Worm (Caenorhabditis elegans) whole organism, mixed stage, embryonic: ENCODE results near the gene mans-4.
A peak's percentile ranks its signal among the peaks of the same experiment; 100 is the strongest.

Source experiments
- M03D4.4 ChIP-seq: sonication (generic microtip); optimal IDR thresholded peaks from 2 replicates; lab custom pipeline; 2017; ENCODE audit warnings: mild to moderate bottlenecking, missing genetic modification characterization, missing compliant biosample characterization
- bed-3 ChIP-seq: fragments of 200-800 bp; sonication (Bioruptor generic); optimal IDR thresholded peaks from 3 replicates; lab custom pipeline; 2018; ENCODE audit warnings: mild to moderate bottlenecking, missing genetic modification characterization, moderate library complexity, missing compliant biosample characterization
- blmp-1 ChIP-seq: fragments of 150-350 bp; optimal IDR thresholded peaks from 2 replicates; lab custom pipeline; 2014; ENCODE audit warnings: missing biosample characterization, missing genetic modification characterization
- ceh-39 ChIP-seq: fragments of 150-350 bp; optimal IDR thresholded peaks from 2 replicates; lab custom pipeline; 2014; ENCODE audit warnings: missing biosample characterization, missing genetic modification characterization
- ceh-43 ChIP-seq: fragments of 200-800 bp; sonication (Bioruptor generic); optimal IDR thresholded peaks from 2 replicates; lab custom pipeline; 2018; ENCODE audit warnings: mild to moderate bottlenecking, missing genetic modification characterization, moderate library complexity, missing compliant biosample characterization
- ces-1 ChIP-seq: fragments of 150-350 bp; optimal IDR thresholded peaks from 2 replicates; lab custom pipeline; 2014; ENCODE audit warnings: missing biosample characterization, missing genetic modification reagents, missing genetic modification characterization
- cnd-1 ChIP-seq: fragments of 200-800 bp; sonication (Bioruptor generic); optimal IDR thresholded peaks from 2 replicates; lab custom pipeline; 2018; ENCODE audit warnings: mild to moderate bottlenecking, missing genetic modification characterization, missing compliant biosample characterization
- drap-1 ChIP-seq: fragments of 200-800 bp; sonication (Bioruptor generic); optimal IDR thresholded peaks from 3 replicates; lab custom pipeline; 2018; ENCODE audit warnings: mild to moderate bottlenecking, missing genetic modification characterization, missing compliant biosample characterization
- elt-1 ChIP-seq: sonication (generic microtip); optimal IDR thresholded peaks from 2 replicates; lab custom pipeline; 2017; ENCODE audit warnings: missing genetic modification characterization, mild to moderate bottlenecking, missing compliant biosample characterization, antibody characterized with exemption, moderate library complexity, borderline replicate concordance; ENCODE audit not compliant: insufficient read depth
- elt-3 ChIP-seq: fragments of 150-350 bp; optimal IDR thresholded peaks from 2 replicates; lab custom pipeline; 2014; ENCODE audit warnings: missing biosample characterization, missing genetic modification characterization
- flh-1 ChIP-seq: fragments of 200-800 bp; sonication (Bioruptor generic); optimal IDR thresholded peaks from 2 replicates; lab custom pipeline; 2018; ENCODE audit warnings: mild to moderate bottlenecking, missing genetic modification characterization, moderate library complexity, missing compliant biosample characterization
- ham-2 ChIP-seq: fragments of 200-800 bp; sonication (Bioruptor generic); optimal IDR thresholded peaks from 2 replicates; lab custom pipeline; 2018; ENCODE audit warnings: mild to moderate bottlenecking, missing genetic modification characterization, missing compliant biosample characterization
- hlh-1 ChIP-seq: fragments of 150-350 bp; optimal IDR thresholded peaks from 2 replicates; lab custom pipeline; 2014; ENCODE audit warnings: missing biosample characterization, missing genetic modification reagents, missing genetic modification characterization
- lin-32 ChIP-seq: fragments of 200-800 bp; sonication (Bioruptor generic); optimal IDR thresholded peaks from 2 replicates; lab custom pipeline; 2018; ENCODE audit warnings: mild to moderate bottlenecking, missing genetic modification characterization, missing compliant biosample characterization
- lsy-2 ChIP-seq: fragments of 150-350 bp; optimal IDR thresholded peaks from 2 replicates; lab custom pipeline; 2014; ENCODE audit warnings: missing biosample characterization, missing genetic modification characterization
- mab-5 ChIP-seq: fragments of 150-350 bp; optimal IDR thresholded peaks from 2 replicates; lab custom pipeline; 2014; ENCODE audit warnings: missing biosample characterization, missing genetic modification characterization
- mep-1 ChIP-seq: fragments of 150-350 bp; optimal IDR thresholded peaks from 2 replicates; lab custom pipeline; 2017; ENCODE audit warnings: missing biosample characterization, missing genetic modification reagents, missing genetic modification characterization, inconsistent platforms
- mls-2 ChIP-seq: sonication (generic microtip); optimal IDR thresholded peaks from 2 replicates; lab custom pipeline; 2016; ENCODE audit warnings: mild to moderate bottlenecking, missing genetic modification characterization, moderate library complexity, missing compliant biosample characterization
- nhr-2 ChIP-seq: fragments of 150-350 bp; optimal IDR thresholded peaks from 2 replicates; lab custom pipeline; 2014; ENCODE audit warnings: missing biosample characterization, missing genetic modification characterization
- nhr-237 ChIP-seq: fragments of 150-350 bp; optimal IDR thresholded peaks from 2 replicates; lab custom pipeline; 2014; ENCODE audit warnings: missing biosample characterization, missing genetic modification characterization
- nhr-28 ChIP-seq: fragments of 150-350 bp; optimal IDR thresholded peaks from 2 replicates; lab custom pipeline; 2014; ENCODE audit warnings: missing biosample characterization, missing genetic modification characterization
- nhr-76 ChIP-seq: sonication (generic microtip); optimal IDR thresholded peaks from 2 replicates; lab custom pipeline; 2017; ENCODE audit warnings: missing biosample characterization, missing genetic modification characterization
- pha-4 ChIP-seq: fragments of 150-350 bp; optimal IDR thresholded peaks from 2 replicates; lab custom pipeline; 2018; ENCODE audit warnings: missing biosample characterization, missing genetic modification reagents, missing genetic modification characterization
- sem-2 ChIP-seq: fragments of 200-800 bp; sonication (Bioruptor generic); optimal IDR thresholded peaks from 2 replicates; lab custom pipeline; 2018; ENCODE audit warnings: mild to moderate bottlenecking, missing genetic modification characterization, missing compliant biosample characterization
- snpc-4 ChIP-seq: fragments of 150-350 bp; optimal IDR thresholded peaks from 2 replicates; lab custom pipeline; 2014; ENCODE audit warnings: missing biosample characterization, missing genetic modification characterization
- tbx-8 ChIP-seq: fragments of 200-800 bp; sonication (Bioruptor generic); optimal IDR thresholded peaks from 2 replicates; lab custom pipeline; 2018; ENCODE audit warnings: mild to moderate bottlenecking, missing genetic modification characterization, moderate library complexity, missing compliant biosample characterization
- unc-120 ChIP-seq: sonication (generic microtip); optimal IDR thresholded peaks from 2 replicates; lab custom pipeline; 2017; ENCODE audit warnings: missing genetic modification characterization, missing compliant biosample characterization; ENCODE audit not compliant: poor library complexity, severe bottlenecking
- unc-39 ChIP-seq: fragments of 150-350 bp; optimal IDR thresholded peaks from 2 replicates; lab custom pipeline; 2014; ENCODE audit warnings: missing biosample characterization, missing genetic modification characterization
- unc-62 ChIP-seq: fragments of 150-350 bp; optimal IDR thresholded peaks from 2 replicates; lab custom pipeline; 2014; ENCODE audit warnings: missing biosample characterization, missing genetic modification reagents, missing genetic modification characterization
- zip-8 ChIP-seq: fragments of 150-350 bp; optimal IDR thresholded peaks from 2 replicates; lab custom pipeline; 2014; ENCODE audit warnings: missing biosample characterization, missing genetic modification characterization
- ztf-11 ChIP-seq: fragments of 150-350 bp; optimal IDR thresholded peaks from 2 replicates; lab custom pipeline; 2014; ENCODE audit warnings: missing biosample characterization, missing genetic modification characterization

The mans-4 gene

DNA sequence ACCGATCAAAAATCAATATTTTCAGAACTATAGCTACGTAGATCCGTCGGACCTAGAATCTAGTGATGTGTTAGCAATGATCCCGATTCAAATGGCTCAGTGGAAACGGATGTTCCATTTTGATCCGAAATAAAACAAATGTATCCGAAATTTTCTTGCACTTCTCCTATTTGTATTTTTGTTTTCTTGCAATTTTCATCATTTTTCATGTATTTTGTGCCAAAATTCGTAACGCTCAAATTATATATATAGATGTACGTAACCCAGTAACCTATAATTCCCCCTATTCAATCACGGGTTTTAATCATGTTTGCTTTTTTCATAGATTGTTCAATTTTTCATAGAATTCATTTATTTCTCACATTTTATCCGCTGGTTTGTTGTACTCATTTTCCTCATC lies 20.6 kb upstream of the mans-4 start, which contains the start of gene gldi-10:
gldi-10 (plus strand) TSS at position 301 of the 400 bp plus-strand sequence.
- TF ChIP-seq unc-120 (tag; lab: Kevin White, UChicago) (no peak), ceh-43 (GFP tag; lab: Kevin White, UChicago) (no peak), cnd-1 (no peak), snpc-4 (tag; lab: Kevin White, UChicago) (no peak), mls-2 (tag; lab: Kevin White, UChicago) (no peak), ces-1 (no peak), lsy-2 (tag; lab: Kevin White, UChicago) (no peak), unc-39 (tag; lab: Kevin White, UChicago) (no peak), bed-3 (GFP tag; lab: Kevin White, UChicago) (no peak), drap-1 (GFP tag; lab: Kevin White, UChicago) (no peak), unc-62 (GFP tag; lab: Kevin White, UChicago) (no peak), blmp-1 (tag; lab: Kevin White, UChicago) (no peak), nhr-28 (tag; lab: Kevin White, UChicago) (no peak), tbx-8 (no peak), pha-4 (no peak), ceh-39 (tag; lab: Kevin White, UChicago) (no peak), elt-1 (tag; lab: Kevin White, UChicago) (no peak), elt-3 (tag; lab: Kevin White, UChicago) (no peak), flh-1 (GFP tag; lab: Kevin White, UChicago) (no peak), mep-1 (no peak)

ce11 chrIV:9096160-9096879 lies 18.0 kb upstream of the mans-4 start, which contains the start of the genes znf-706 and cpna-3:
TSS of gene znf-706 (minus strand) at chrIV:9096231.
TSS of gene cpna-3 (plus strand) at chrIV:9096842.
- TF ChIP-seq unc-120 (tag; lab: Kevin White, UChicago): peak; percentile 4
- TF ChIP-seq ces-1: peak; percentile 7
- TF ChIP-seq nhr-2: no peak
- TF ChIP-seq hlh-1 (tag; lab: Kevin White, UChicago): peak; percentile 3
- TF ChIP-seq bed-3 (GFP tag; lab: Kevin White, UChicago): no peak

DNA sequence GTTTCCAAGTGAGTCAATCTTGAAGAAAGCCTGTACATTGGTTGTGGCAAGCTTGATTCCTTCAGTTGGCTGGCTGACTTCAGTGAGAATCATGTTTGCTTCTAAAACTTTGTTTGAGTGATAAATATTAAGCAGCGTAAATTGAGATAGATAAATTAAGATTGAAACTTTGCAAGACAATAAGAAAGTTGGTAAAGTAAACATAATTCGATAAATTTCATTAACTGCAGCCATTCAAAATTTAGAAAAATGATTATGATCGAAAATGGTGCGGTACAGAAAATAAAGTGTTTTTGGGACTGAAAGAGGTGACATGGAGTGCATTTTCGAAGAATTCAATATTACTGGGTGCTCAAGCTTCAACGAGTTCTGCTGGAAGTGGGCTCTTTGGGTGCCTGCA lies 17.2 kb upstream of the mans-4 start, which contains the start of gene icln-1:
icln-1 (minus strand) TSS at position 101 of the 400 bp plus-strand sequence.
- TF ChIP-seq mls-2 (tag; lab: Kevin White, UChicago) (no peak), lsy-2 (tag; lab: Kevin White, UChicago) (no peak), lin-32 (no peak), mep-1 (no peak), mab-5 (no peak), ceh-39 (tag; lab: Kevin White, UChicago) (no peak), ztf-11 (tag; lab: Kevin White, UChicago) (no peak), zip-8 (tag; lab: Kevin White, UChicago) (no peak), snpc-4 (tag; lab: Kevin White, UChicago) (no peak), M03D4.4 (no peak), nhr-76 (tag; lab: Kevin White, UChicago) (no peak), tbx-8 (no peak), sem-2 (GFP tag; lab: Kevin White, UChicago) (no peak), bed-3 (GFP tag; lab: Kevin White, UChicago) (no peak), ceh-43 (GFP tag; lab: Kevin White, UChicago) (no peak)

DNA sequence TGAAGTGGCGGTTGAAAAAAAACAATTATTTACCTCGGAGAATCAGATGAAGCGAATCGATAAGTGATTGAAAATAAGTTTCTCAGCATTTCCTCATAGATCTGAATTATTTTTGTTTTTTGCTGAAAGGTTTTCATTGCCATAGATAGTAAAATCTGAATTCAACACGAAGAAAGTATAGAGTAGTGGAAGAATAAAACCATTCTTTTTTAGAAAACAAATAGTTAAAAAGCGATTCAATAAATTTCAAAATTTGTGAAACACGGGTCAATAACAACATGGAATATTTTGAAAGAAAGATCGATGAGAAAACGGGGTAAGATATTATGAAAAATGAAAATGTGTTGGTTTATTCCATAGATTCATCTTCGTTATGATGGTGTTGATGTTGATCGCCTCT lies 16.0 kb upstream of the mans-4 start, which contains the start of gene mrpl-42:
mrpl-42 (minus strand) TSS at position 101 of the 400 bp plus-strand sequence.
- no peak for TF ChIP-seq ceh-39 (tag; lab: Kevin White, UChicago)
- TF ChIP-seq lsy-2 (tag; lab: Kevin White, UChicago): no peak
- no peak for TF ChIP-seq nhr-237 (tag; lab: Kevin White, UChicago)
- no peak for TF ChIP-seq ham-2 (GFP tag; lab: Kevin White, UChicago)
- TF ChIP-seq blmp-1 (tag; lab: Kevin White, UChicago): no peak
- no peak for TF ChIP-seq bed-3 (GFP tag; lab: Kevin White, UChicago)
- no peak for TF ChIP-seq ztf-11 (tag; lab: Kevin White, UChicago)
- no peak for TF ChIP-seq snpc-4 (tag; lab: Kevin White, UChicago)
- no peak for TF ChIP-seq drap-1 (GFP tag; lab: Kevin White, UChicago)
- TF ChIP-seq nhr-28 (tag; lab: Kevin White, UChicago): no peak
- TF ChIP-seq nhr-76 (tag; lab: Kevin White, UChicago): no peak
- no peak for TF ChIP-seq unc-62 (GFP tag; lab: Kevin White, UChicago)
- no peak for TF ChIP-seq mab-5
- TF ChIP-seq cnd-1: no peak
